Worm (Caenorhabditis elegans): ENCODE data around the gene Y105C5A.13.

DNA sequence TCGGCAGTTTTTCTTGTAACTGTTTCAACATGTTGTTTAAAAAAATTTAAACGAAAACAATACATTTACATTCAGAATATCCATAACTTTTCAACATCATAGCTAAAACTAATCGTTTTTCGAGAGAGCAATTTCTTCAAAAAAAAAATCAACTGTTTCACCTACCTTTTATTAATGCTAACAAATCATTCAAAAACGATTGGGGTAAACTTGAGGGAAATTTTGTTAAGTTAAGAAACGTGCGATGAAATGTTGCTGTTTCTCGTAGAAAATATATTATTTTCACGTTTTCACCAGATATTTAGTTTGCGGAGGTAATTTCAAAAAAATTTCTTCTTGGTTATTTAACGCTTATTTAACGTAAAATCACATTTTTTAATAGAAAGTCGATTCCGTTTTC is 34.6 kb upstream of the Y105C5A.13 start:
- no peak for TF ChIP-seq ama-1 (optimal IDR thresholded peaks at IDR 0.05)
- TF ChIP-seq hmbx-1 (tag; optimal IDR thresholded peaks at IDR 0.05), result no peak
- TF ChIP-seq tbx-37 (GFP tag; conservative IDR thresholded peaks at IDR 0.05), result no peak
- no peak for TF ChIP-seq flt-1 (GFP tag; IDR thresholded peaks at IDR 0.05)
- TF ChIP-seq ceh-13 (GFP tag; optimal IDR thresholded peaks at IDR 0.05), result no peak
- TF ChIP-seq F13C5.2 (tag; optimal IDR thresholded peaks at IDR 0.05), result no peak
- no peak for TF ChIP-seq tra-4 (tag; optimal IDR thresholded peaks at IDR 0.05)
- TF ChIP-seq hmg-4 (GFP tag; optimal IDR thresholded peaks at IDR 0.05), result no peak
- no peak for TF ChIP-seq pes-1 (GFP tag; IDR thresholded peaks at IDR 0.05)
- no peak for TF ChIP-seq aly-1 (tag; optimal IDR thresholded peaks at IDR 0.05)
- TF ChIP-seq hnd-1 (tag; optimal IDR thresholded peaks at IDR 0.05), result no peak

All from whole organism, early embryonic.